Worm (Caenorhabditis elegans) whole organism, early embryonic: ENCODE measurements around the gene Y22D7AR.14.

Experiments used
- B0310.2 ChIP-seq: sonication (generic microtip); optimal IDR thresholded peaks from 2 replicates; lab custom pipeline; 2016; ENCODE audit warnings: mild to moderate bottlenecking, missing genetic modification characterization, missing compliant biosample characterization
- F13C5.2 ChIP-seq: sonication (generic microtip); optimal IDR thresholded peaks from 2 replicates; lab custom pipeline; 2017; ENCODE audit warnings: mild to moderate bottlenecking, missing genetic modification characterization, inconsistent platforms, missing compliant biosample characterization
- aly-1 ChIP-seq: sonication (generic microtip); optimal IDR thresholded peaks from 2 replicates; lab custom pipeline; 2016; ENCODE audit warnings: missing genetic modification characterization, missing compliant biosample characterization
- ama-1 ChIP-seq: fragments of 150-350 bp; optimal IDR thresholded peaks from 2 replicates; lab custom pipeline; 2014
- ceh-13 ChIP-seq: fragments of 200-800 bp; sonication (Bioruptor generic); optimal IDR thresholded peaks from 2 replicates; lab custom pipeline; 2018; ENCODE audit warnings: mild to moderate bottlenecking, missing genetic modification characterization, missing compliant biosample characterization
- ceh-36 ChIP-seq: sonication (generic microtip); optimal IDR thresholded peaks from 2 replicates; lab custom pipeline; 2016; ENCODE audit warnings: missing genetic modification characterization, inconsistent platforms, missing compliant biosample characterization
- ets-7 ChIP-seq: sonication (generic microtip); optimal IDR thresholded peaks from 2 replicates; lab custom pipeline; 2016; ENCODE audit warnings: missing genotype, missing genetic modification characterization, missing compliant biosample characterization
- flt-1 ChIP-seq: fragments of 200-800 bp; sonication (Bioruptor generic); IDR thresholded peaks from 2 replicates; pipeline ENCODE4 v1.3.6; 2022; ENCODE audit warnings: missing genetic modification characterization, missing compliant biosample characterization
- hmbx-1 ChIP-seq: sonication (generic microtip); optimal IDR thresholded peaks from 2 replicates; lab custom pipeline; 2016; ENCODE audit warnings: mild to moderate bottlenecking, missing genetic modification characterization, missing compliant biosample characterization
- hmg-4 ChIP-seq: fragments of 200-800 bp; sonication (Bioruptor generic); optimal IDR thresholded peaks from 2 replicates; lab custom pipeline; 2018; ENCODE audit warnings: mild to moderate bottlenecking, missing genetic modification characterization, missing compliant biosample characterization
- hnd-1 ChIP-seq: sonication (generic microtip); optimal IDR thresholded peaks from 2 replicates; lab custom pipeline; 2016; ENCODE audit warnings: missing genetic modification characterization, missing compliant biosample characterization
- pes-1 ChIP-seq: fragments of 200-800 bp; sonication (Bioruptor generic); IDR thresholded peaks from 2 replicates; pipeline ENCODE4 v1.3.6; 2022; ENCODE audit warnings: missing genetic modification reagents, missing genetic modification characterization, missing compliant biosample characterization
- scrt-1 ChIP-seq: fragments of 200-800 bp; sonication (Bioruptor generic); IDR thresholded peaks from 2 replicates; pipeline ENCODE4 v1.3.6; 2022; ENCODE audit warnings: missing genetic modification characterization, missing compliant biosample characterization
- sea-1 ChIP-seq: fragments of 200-800 bp; sonication (Bioruptor generic); conservative IDR thresholded peaks from 2 replicates; pipeline ENCODE4 v1.3.6; 2022; ENCODE audit warnings: missing genetic modification characterization, missing compliant biosample characterization
- tbx-11 ChIP-seq: fragments of 200-800 bp; sonication (Bioruptor generic); IDR thresholded peaks from 2 replicates; pipeline ENCODE4 v1.3.6; 2022; ENCODE audit warnings: missing genetic modification characterization, missing compliant biosample characterization
- tbx-37 ChIP-seq: fragments of 200-800 bp; sonication (Bioruptor generic); conservative IDR thresholded peaks from 2 replicates; pipeline ENCODE4 v1.3.6; 2022; ENCODE audit warnings: missing genetic modification reagents, missing genetic modification characterization, missing compliant biosample characterization
- tra-4 ChIP-seq: sonication (generic microtip); optimal IDR thresholded peaks from 2 replicates; lab custom pipeline; 2017; ENCODE audit warnings: missing genetic modification characterization, missing compliant biosample characterization

Gene Y22D7AR.14

ce11 chrIII:1657380-1657779, 32.4 kb downstream of the Y22D7AR.14 start, which contains the start of gene cht-4:
Gene cht-4 (minus strand): TSS chrIII:1657480.
- TF ChIP-seq aly-1 (tag; lab: Kevin White, UChicago) = no peak

DNA sequence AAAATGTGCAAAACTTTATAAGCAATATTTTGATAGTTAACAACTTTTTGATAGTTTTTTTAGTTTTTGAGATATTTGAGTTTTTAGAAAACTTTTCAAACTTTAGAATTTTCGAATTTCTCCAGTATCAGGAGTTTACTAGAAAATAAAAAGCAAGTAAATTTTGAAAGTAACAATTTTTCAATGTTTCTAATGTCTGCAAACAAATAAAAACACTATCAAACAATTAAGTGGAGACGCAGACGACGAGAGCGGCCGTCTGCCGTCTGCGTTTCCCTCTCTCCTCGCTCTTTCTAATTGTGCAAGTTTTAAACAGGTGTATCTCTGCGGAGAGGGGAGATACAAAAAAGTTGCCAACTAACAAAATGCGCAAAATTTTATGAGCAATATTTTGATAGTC, 36.9 kb downstream of the Y22D7AR.14 start:
- TF ChIP-seq aly-1 (tag; lab: Kevin White, UChicago) (no peak), ceh-13 (GFP tag; lab: Kevin White, UChicago) (no peak), scrt-1 (no peak)

ce11 chrIII:1652181-1652580, 37.6 kb downstream of the Y22D7AR.14 start, which contains the start of gene Y22D7AL.1:
Gene Y22D7AL.1 (plus strand): TSS chrIII:1652481.
- TF ChIP-seq F13C5.2 (tag; lab: Kevin White, UChicago) = no peak
- TF ChIP-seq sea-1 = no peak
- TF ChIP-seq hnd-1 = no peak

- TF ChIP-seq tra-4 (tag; lab: Kevin White, UChicago) (no peak), hnd-1 (no peak), hmg-4 (GFP tag; lab: Kevin White, UChicago) (no peak), B0310.2 (tag; lab: Kevin White, UChicago) (no peak), sea-1 (no peak), ceh-36 (tag; lab: Kevin White, UChicago) (no peak), F13C5.2 (tag; lab: Kevin White, UChicago) (no peak), flt-1 (GFP tag; lab: Robert Waterston, UW) (no peak), tbx-37 (GFP tag; lab: Robert Waterston, UW) (no peak), ceh-13 (GFP tag; lab: Kevin White, UChicago) (no peak), scrt-1 (no peak), ets-7 (tag; lab: Kevin White, UChicago) (no peak), ama-1 (lab: Kevin White, UChicago) (no peak), pes-1 (GFP tag; lab: Robert Waterston, UW) (no peak), aly-1 (tag; lab: Kevin White, UChicago) (no peak), hmbx-1 (tag; lab: Kevin White, UChicago) (no peak), tbx-11 (GFP tag; lab: Robert Waterston, UW) (no peak)
Observed at ce11 chrIII:1641163-1641562, 48.7 kb downstream of the Y22D7AR.14 start, which contains the start of gene Y22D7AL.3. Gene Y22D7AL.3 (plus strand): TSS chrIII:1641463.

ce11 chrIII:1638345-1638744, 51.5 kb downstream of the Y22D7AR.14 start:
- no peak for TF ChIP-seq F13C5.2 (tag; lab: Kevin White, UChicago)
- no peak for TF ChIP-seq ama-1 (lab: Kevin White, UChicago)
